Worm (Caenorhabditis elegans): Measurements from ENCODE around the gene R09H3.3.

Gene R09H3.3

DNA sequence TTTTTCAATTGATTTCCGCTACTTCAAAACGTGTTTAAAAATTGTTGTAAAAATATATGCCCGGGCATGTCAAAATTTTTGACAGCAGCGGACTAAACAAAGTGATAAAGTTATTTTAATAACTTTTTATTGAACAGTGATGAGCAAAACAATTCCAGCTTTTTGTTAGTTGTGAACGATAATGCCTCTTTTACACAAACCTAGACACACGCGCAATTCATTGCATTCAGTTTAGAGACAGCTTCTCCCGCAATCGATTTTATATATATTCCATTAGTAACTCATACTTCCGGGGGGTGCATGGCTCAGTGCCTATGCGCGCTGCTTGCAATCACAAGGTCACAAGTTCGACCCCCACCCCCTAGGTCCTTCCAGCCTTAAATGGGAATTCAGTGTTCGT, 14.5 kb downstream of the R09H3.3 start, which contains the start of gene ZK380.6:
Gene ZK380.6, plus strand, starts transcription at position 301 of the 400 bp plus-strand sequence.
- TF ChIP-seq C16A3.4 (tag; optimal IDR thresholded peaks at IDR 0.05) (no peak), ces-1 (GFP tag; optimal IDR thresholded peaks at IDR 0.05) (no peak), ceh-8 (GFP tag; optimal IDR thresholded peaks at IDR 0.05) (no peak), aly-2 (tag; optimal IDR thresholded peaks at IDR 0.05) (no peak), nhr-20 (tag; optimal IDR thresholded peaks at IDR 0.05) (no peak), ama-1 (optimal IDR thresholded peaks at IDR 0.05) (no peak), unc-98 (GFP tag; IDR thresholded peaks at IDR 0.05) (no peak), sox-4 (tag; optimal IDR thresholded peaks at IDR 0.05) (no peak), swsn-7 (tag; optimal IDR thresholded peaks at IDR 0.05) (no peak), ets-5 (GFP tag; IDR thresholded peaks at IDR 0.05) (no peak), grh-1 (GFP tag; IDR thresholded peaks at IDR 0.05) (no peak), elt-2 (tag; optimal IDR thresholded peaks at IDR 0.05) (no peak), dpl-1 (GFP tag; optimal IDR thresholded peaks at IDR 0.05) (no peak), vab-15 (tag; optimal IDR thresholded peaks at IDR 0.05) (no peak), egl-27 (tag; optimal IDR thresholded peaks at IDR 0.05) (no peak), ztf-11 (tag; optimal IDR thresholded peaks at IDR 0.05) (no peak), efl-3 (GFP tag; optimal IDR thresholded peaks at IDR 0.05) (no peak), nhr-84 (tag; optimal IDR thresholded peaks at IDR 0.05) (no peak)

DNA sequence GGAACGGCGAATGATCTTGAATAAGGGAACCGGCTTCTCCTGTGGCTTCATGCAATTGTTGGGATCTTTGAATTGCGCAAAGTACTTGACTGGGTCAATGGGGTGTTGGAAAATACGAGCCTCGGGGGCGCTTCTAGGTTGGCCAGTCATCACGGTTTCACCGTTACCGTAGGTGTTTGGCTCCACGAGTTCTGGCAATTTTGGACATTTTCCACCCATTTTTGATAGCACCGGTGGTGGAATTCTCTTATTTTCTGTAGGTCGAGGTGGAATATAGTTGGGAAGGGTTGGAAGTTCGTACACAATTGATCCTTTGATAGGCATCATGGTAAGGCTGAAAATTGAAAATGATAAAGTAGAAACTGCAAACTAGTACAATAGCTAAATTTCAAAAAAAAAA, 17.0 kb downstream of the R09H3.3 start, which contains the start of gene ZK380.4:
Gene ZK380.4, minus strand, starts transcription at position 327 of the 400 bp plus-strand sequence.
- no peak for TF ChIP-seq ama-1 (optimal IDR thresholded peaks at IDR 0.05)
- no peak for TF ChIP-seq nhr-237 (tag; optimal IDR thresholded peaks at IDR 0.05)
- no peak for TF ChIP-seq sox-4 (tag; optimal IDR thresholded peaks at IDR 0.05)
- TF ChIP-seq nhr-19 (GFP tag; conservative IDR thresholded peaks at IDR 0.05) = no peak
- TF ChIP-seq hlh-4 (tag; optimal IDR thresholded peaks at IDR 0.05) = no peak
- no peak for TF ChIP-seq unc-30 (tag; optimal IDR thresholded peaks at IDR 0.05)
- no peak for TF ChIP-seq ets-5 (GFP tag; IDR thresholded peaks at IDR 0.05)
- no peak for TF ChIP-seq vab-15 (tag; optimal IDR thresholded peaks at IDR 0.05)
- TF ChIP-seq mef-2 (tag; optimal IDR thresholded peaks at IDR 0.05) = no peak
- no peak for TF ChIP-seq lin-13 (GFP tag; optimal IDR thresholded peaks at IDR 0.05)
- TF ChIP-seq ces-1 (GFP tag; optimal IDR thresholded peaks at IDR 0.05) = no peak
- no peak for TF ChIP-seq tbx-2 (tag; optimal IDR thresholded peaks at IDR 0.05)
- no peak for TF ChIP-seq zag-1 (tag; optimal IDR thresholded peaks at IDR 0.05)
- TF ChIP-seq nhr-84 (tag; optimal IDR thresholded peaks at IDR 0.05) = no peak
- TF ChIP-seq egl-27 (tag; optimal IDR thresholded peaks at IDR 0.05) = no peak
- TF ChIP-seq sptf-1 (tag; optimal IDR thresholded peaks at IDR 0.05) = no peak
- no peak for TF ChIP-seq dsc-1 (tag; optimal IDR thresholded peaks at IDR 0.05)
- no peak for TF ChIP-seq lin-15B (tag; optimal IDR thresholded peaks at IDR 0.05)
- TF ChIP-seq ztf-11 (tag; optimal IDR thresholded peaks at IDR 0.05) = no peak
- no peak for TF ChIP-seq sup-37 (GFP tag; optimal IDR thresholded peaks at IDR 0.05)

DNA sequence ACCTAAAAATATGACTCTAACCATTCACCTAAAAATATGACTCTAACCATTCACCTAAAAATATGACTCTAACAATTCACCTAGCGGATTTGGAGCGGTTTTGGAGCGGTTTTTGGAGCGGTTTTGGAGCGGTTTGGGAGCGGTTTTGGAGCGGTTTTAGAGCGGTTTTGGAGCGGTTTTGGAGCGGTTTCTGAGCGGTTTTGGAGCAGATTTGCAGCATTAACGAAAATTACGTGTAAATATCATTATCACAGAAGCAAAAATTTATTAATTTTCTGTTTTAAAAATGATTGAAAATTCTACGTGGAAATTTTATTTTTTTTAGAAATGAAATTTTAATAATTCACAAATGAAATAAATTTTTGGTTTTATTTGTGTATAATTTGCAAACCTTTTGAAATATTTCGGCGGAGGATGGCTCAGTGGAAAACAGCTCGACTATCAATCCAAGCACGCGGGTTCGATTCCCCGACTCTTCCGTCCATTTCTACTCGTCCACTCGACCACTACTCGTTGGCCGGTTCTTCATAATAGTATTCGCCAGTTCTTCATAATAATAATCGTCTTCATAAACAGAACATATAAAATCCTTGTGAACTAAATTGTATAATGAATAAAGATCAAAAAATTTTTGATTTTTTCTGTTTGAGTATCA, 25.1 kb downstream of the R09H3.3 start:
- TF ChIP-seq mab-9 (GFP tag; IDR thresholded peaks at IDR 0.05) (no peak), grh-1 (GFP tag; IDR thresholded peaks at IDR 0.05) (no peak), nhr-19 (GFP tag; conservative IDR thresholded peaks at IDR 0.05) (no peak), nhr-71 (tag; optimal IDR thresholded peaks at IDR 0.05) (no peak), F16B12.6 (tag; optimal IDR thresholded peaks at IDR 0.05) (no peak), nhr-11 (tag; optimal IDR thresholded peaks at IDR 0.05) (no peak), efl-3 (GFP tag; optimal IDR thresholded peaks at IDR 0.05) (no peak), nhr-77 (tag; optimal IDR thresholded peaks at IDR 0.05) (no peak), elt-2 (tag; optimal IDR thresholded peaks at IDR 0.05) (no peak), nhr-76 (tag; optimal IDR thresholded peaks at IDR 0.05) (no peak), nhr-47 (tag; optimal IDR thresholded peaks at IDR 0.05) (no peak), lin-35 (GFP tag; optimal IDR thresholded peaks at IDR 0.05) (no peak), nhr-90 (tag; optimal IDR thresholded peaks at IDR 0.05; ENCODE audit: poor library complexity) (no peak), elt-3 (tag; optimal IDR thresholded peaks at IDR 0.05) (no peak)
